Fruit fly (Drosophila melanogaster) whole organism, wandering third instar larva: ENCODE data around the gene GlcAT-P.

ENCODE experiments used
- Abd-B ChIP-seq: fragments of >200 bp; optimal IDR thresholded peaks from 2 replicates; lab custom pipeline; 2017; ENCODE audit warnings: missing biosample characterization, missing genetic modification characterization
- CG32264 ChIP-seq: fragments of 200-800 bp; sonication (Bioruptor generic); optimal IDR thresholded peaks from 2 replicates; lab custom pipeline; 2016; ENCODE audit warnings: missing biosample characterization, missing genetic modification characterization
- CG9705 ChIP-seq: fragments of 200-800 bp; sonication (Bioruptor generic); optimal IDR thresholded peaks from 2 replicates; lab custom pipeline; 2018; ENCODE audit warnings: missing biosample characterization, mild to moderate bottlenecking, missing genetic modification characterization
- CrebA ChIP-seq: fragments of 200-800 bp; sonication (Bioruptor generic); optimal IDR thresholded peaks from 2 replicates; lab custom pipeline; 2016; ENCODE audit warnings: missing biosample characterization, mild to moderate bottlenecking, missing genetic modification characterization, borderline replicate concordance
- Dfd ChIP-seq: fragments of >200 bp; optimal IDR thresholded peaks from 2 replicates; lab custom pipeline; 2017; ENCODE audit warnings: missing biosample characterization, missing genetic modification characterization
- Dif ChIP-seq: fragments of 200-275, 200-300 bp; sonication (Bioruptor generic); optimal IDR thresholded peaks from 2 replicates; lab custom pipeline; 2018; ENCODE audit warnings: missing biosample characterization, missing genetic modification characterization; ENCODE audit not compliant: partially characterized antibody
- GATAd ChIP-seq: sonication (Bioruptor generic); optimal IDR thresholded peaks from 2 replicates; lab custom pipeline; 2016; ENCODE audit warnings: missing biosample characterization, missing genetic modification characterization
- HLH106 ChIP-seq: fragments of 200-800 bp; optimal IDR thresholded peaks from 3 replicates; lab custom pipeline; 2019; ENCODE audit warnings: missing biosample characterization, mild to moderate bottlenecking, missing genetic modification characterization, moderate library complexity
- Hnf4 ChIP-seq: fragments of 200-800 bp; sonication (Bioruptor generic); optimal IDR thresholded peaks from 2 replicates; lab custom pipeline; 2016; ENCODE audit warnings: missing biosample characterization, mild to moderate bottlenecking, missing genetic modification characterization
- Hr83 ChIP-seq: fragments of 200-300 bp; sonication (Bioruptor generic); optimal IDR thresholded peaks from 2 replicates; lab custom pipeline; 2016; ENCODE audit warnings: missing biosample characterization, mild to moderate bottlenecking, missing genetic modification characterization, moderate library complexity; ENCODE audit not compliant: poor library complexity, severe bottlenecking
- Jra ChIP-seq: sonication (Bioruptor generic); optimal IDR thresholded peaks from 2 replicates; lab custom pipeline; 2016; ENCODE audit warnings: missing biosample characterization, missing genetic modification characterization
- Mio ChIP-seq: sonication (Bioruptor generic); optimal IDR thresholded peaks from 2 replicates; lab custom pipeline; 2016; ENCODE audit warnings: missing biosample characterization, missing genetic modification characterization
- Myc ChIP-seq: fragments of >200 bp; optimal IDR thresholded peaks from 2 replicates; lab custom pipeline; 2017
- N ChIP-seq: fragments of >200 bp; optimal IDR thresholded peaks from 2 replicates; lab custom pipeline; 2018; ENCODE audit warnings: missing biosample characterization, missing external identifiers, missing genetic modification characterization
- OdsH ChIP-seq: fragments of 200-800 bp; sonication (Bioruptor generic); optimal IDR thresholded peaks from 2 replicates; lab custom pipeline; 2016; ENCODE audit warnings: missing biosample characterization, mild to moderate bottlenecking, missing genetic modification characterization
- Rel ChIP-seq, 2 experiments: fragments of 200-800 bp; sonication (Bioruptor generic) in 1 of 2; optimal IDR thresholded peaks; 2 replicates in 1 of 2; 3 replicates in 1 of 2; lab custom pipeline; 2016 to 2019; ENCODE audit warnings: mild to moderate bottlenecking in 2 of 2, missing biosample characterization in 2 of 2, missing genetic modification characterization in 2 of 2, moderate library complexity in 1 of 2
- Sp1 ChIP-seq: fragments of 200-800 bp; sonication (Bioruptor generic); optimal IDR thresholded peaks from 3 replicates; lab custom pipeline; 2019; ENCODE audit warnings: missing biosample characterization, mild to moderate bottlenecking, missing genetic modification characterization, moderate library complexity
- Vsx2 ChIP-seq: fragments of 200-300, 225-300 bp; sonication (Bioruptor generic); optimal IDR thresholded peaks from 2 replicates; lab custom pipeline; 2018; ENCODE audit warnings: missing biosample characterization, missing genetic modification characterization; ENCODE audit not compliant: partially characterized antibody
- br ChIP-seq: fragments of 200-800 bp; sonication (Bioruptor generic); optimal IDR thresholded peaks from 2 replicates; lab custom pipeline; 2016; ENCODE audit warnings: missing biosample characterization, missing genetic modification characterization
- brk ChIP-seq: fragments of 200-800 bp; sonication (Bioruptor generic); optimal IDR thresholded peaks from 2 replicates; lab custom pipeline; 2016; ENCODE audit warnings: missing biosample characterization, mild to moderate bottlenecking, missing genetic modification characterization
- dl ChIP-seq, 2 experiments: fragments of 175-275, 200-275 bp in 1 of 2; fragments of 200-275 bp in 1 of 2; sonication (Bioruptor generic); optimal IDR thresholded peaks; lab custom pipeline; 2018; ENCODE audit warnings: mild to moderate bottlenecking in 2 of 2, missing biosample characterization in 2 of 2, missing genetic modification characterization in 2 of 2, moderate library complexity in 2 of 2; ENCODE audit not compliant: partially characterized antibody in 2 of 2, insufficient read depth in 1 of 2
- dmrt93B ChIP-seq: fragments of 200-800 bp; sonication (Bioruptor generic); optimal IDR thresholded peaks from 2 replicates; lab custom pipeline; 2018; ENCODE audit warnings: missing biosample characterization, mild to moderate bottlenecking, missing genetic modification characterization
- dsf ChIP-seq: sonication (Bioruptor generic); optimal IDR thresholded peaks from 2 replicates; lab custom pipeline; 2016; ENCODE audit warnings: missing biosample characterization, missing genetic modification characterization, borderline replicate concordance
- foxo ChIP-seq, 2 experiments: fragments of 200-800 bp; sonication (Bioruptor generic); optimal IDR thresholded peaks; 2 replicates in 1 of 2; 3 replicates in 1 of 2; lab custom pipeline; 2016 to 2017; ENCODE audit warnings: missing biosample characterization in 2 of 2, missing genetic modification characterization in 2 of 2
- fru ChIP-seq: fragments of 200-800 bp; sonication (Bioruptor generic); optimal IDR thresholded peaks from 3 replicates; lab custom pipeline; 2016; ENCODE audit warnings: missing biosample characterization, mild to moderate bottlenecking, missing genetic modification characterization
- h ChIP-seq: fragments of 200-800 bp; sonication (Bioruptor generic); optimal IDR thresholded peaks from 3 replicates; lab custom pipeline; 2016; ENCODE audit warnings: missing biosample characterization, mild to moderate bottlenecking, missing genetic modification characterization
- lola ChIP-seq: fragments of >200 bp; optimal IDR thresholded peaks from 2 replicates; lab custom pipeline; 2017; ENCODE audit warnings: missing biosample characterization, missing genetic modification characterization
- pan ChIP-seq: fragments of >200 bp; optimal IDR thresholded peaks from 2 replicates; lab custom pipeline; 2017
- psq ChIP-seq: fragments of 200-800 bp; sonication (Bioruptor generic); optimal IDR thresholded peaks from 3 replicates; lab custom pipeline; 2017; ENCODE audit warnings: missing biosample characterization, mild to moderate bottlenecking, missing genetic modification characterization, moderate library complexity
- rgr ChIP-seq: fragments of 200-800 bp; sonication (Bioruptor generic); optimal IDR thresholded peaks from 3 replicates; lab custom pipeline; 2016; ENCODE audit warnings: missing biosample characterization, mild to moderate bottlenecking, missing genetic modification characterization
- sage ChIP-seq: fragments of 200-800 bp; sonication (Bioruptor generic); optimal IDR thresholded peaks from 2 replicates; lab custom pipeline; 2016; ENCODE audit warnings: missing biosample characterization, mild to moderate bottlenecking, missing genetic modification characterization
- sv ChIP-seq: fragments of 200-800 bp; sonication (Bioruptor generic); optimal IDR thresholded peaks from 3 replicates; lab custom pipeline; 2016; ENCODE audit warnings: missing biosample characterization, missing genetic modification characterization
- tai ChIP-seq: sonication (Bioruptor generic); optimal IDR thresholded peaks from 2 replicates; lab custom pipeline; 2016; ENCODE audit warnings: missing biosample characterization, missing genetic modification characterization
- usp ChIP-seq: fragments of >200 bp; optimal IDR thresholded peaks from 2 replicates; lab custom pipeline; 2017; ENCODE audit warnings: missing biosample characterization, missing genetic modification characterization
- woc ChIP-seq: sonication (Bioruptor generic); optimal IDR thresholded peaks from 2 replicates; lab custom pipeline; 2016; ENCODE audit warnings: missing biosample characterization, mild to moderate bottlenecking, missing genetic modification characterization

The GlcAT-P gene

DNA sequence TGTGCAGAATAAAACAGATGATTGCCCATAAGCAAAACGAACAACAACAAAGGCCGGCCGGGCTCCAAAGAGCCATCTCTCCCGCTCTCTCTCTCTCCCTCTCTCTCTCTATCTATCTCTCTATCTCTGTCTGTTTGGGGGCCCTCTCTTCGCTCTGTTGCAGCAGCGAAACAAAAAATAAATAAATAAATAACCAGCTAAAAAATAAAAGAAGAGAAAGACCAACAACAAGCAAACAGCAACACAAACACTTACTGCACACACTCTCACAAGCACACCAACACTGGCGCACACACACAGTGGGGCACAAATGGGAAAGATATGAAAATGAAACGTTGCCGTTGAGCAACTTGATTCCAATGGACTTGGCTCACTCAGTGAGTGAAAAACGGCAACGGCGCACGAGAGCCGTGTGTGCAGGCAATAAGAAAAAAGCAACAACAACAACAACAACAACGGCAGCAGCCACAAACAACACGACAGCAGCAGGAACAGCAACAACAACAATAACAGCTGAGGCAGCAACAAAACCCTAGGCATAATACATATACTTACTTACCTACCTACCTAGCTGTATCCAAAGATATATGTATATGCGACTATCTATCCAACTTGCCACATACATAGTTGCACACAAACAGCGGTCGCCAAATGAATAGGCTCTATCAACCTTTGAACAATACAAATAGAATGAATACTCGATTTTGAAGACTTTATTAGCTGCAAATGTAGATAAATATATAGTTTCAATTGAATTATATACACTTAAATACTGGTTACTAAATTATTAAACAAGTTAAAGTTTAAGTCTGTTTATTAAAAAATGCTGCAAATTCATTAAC lies 48.9 kb upstream of the GlcAT-P start (continued):
- peak; percentile 72 for TF ChIP-seq Hr83 (GFP tag; lab: Kevin White, UChicago)
- peak; percentile 57 for TF ChIP-seq Jra (GFP tag; lab: Kevin White, UChicago)
- TF ChIP-seq sage (GFP tag; lab: Kevin White, UChicago) = peak; percentile 90

DNA sequence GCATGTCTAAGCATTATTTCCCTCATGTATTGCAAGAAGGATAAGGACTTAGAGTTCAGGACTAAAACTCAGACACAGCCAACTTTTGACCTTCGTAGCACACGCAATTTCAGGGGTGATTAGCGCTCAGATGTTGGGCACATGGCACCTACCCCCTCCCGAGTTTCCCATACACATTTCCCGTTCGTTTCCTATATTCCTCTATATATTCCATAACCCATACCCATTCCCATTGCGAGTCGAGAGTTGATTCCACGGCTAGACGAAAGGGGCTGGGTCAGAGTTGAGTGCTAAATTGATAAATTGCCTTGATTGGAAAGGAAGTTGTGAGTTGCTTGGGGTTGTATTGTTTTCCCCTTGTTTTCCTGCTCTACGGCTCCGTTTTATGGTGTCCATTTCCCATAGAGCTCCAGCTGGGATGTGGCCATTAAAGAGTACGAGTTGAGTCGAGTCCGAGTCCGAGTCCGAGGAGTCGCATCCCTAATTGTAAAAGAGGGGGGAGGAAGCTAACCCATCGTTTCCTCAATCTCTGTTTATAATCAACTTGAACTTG lies 46.8 kb upstream of the GlcAT-P start:
- TF ChIP-seq h (GFP tag; lab: Kevin White, UChicago) (no peak), CrebA (no peak), dmrt93B (GFP tag; lab: Kevin White, UChicago) (no peak), GATAd (GFP tag; lab: Kevin White, UChicago) (no peak), Abd-B (GFP tag; lab: Kevin White, UChicago) (no peak), usp (GFP tag; lab: Kevin White, UChicago) (no peak), rgr (GFP tag; lab: Kevin White, UChicago) (no peak), Myc (lab: Kevin White, UChicago) (no peak), HLH106 (tag; lab: Kevin White, UChicago) (no peak), br (GFP tag; lab: Kevin White, UChicago) (no peak)

DNA sequence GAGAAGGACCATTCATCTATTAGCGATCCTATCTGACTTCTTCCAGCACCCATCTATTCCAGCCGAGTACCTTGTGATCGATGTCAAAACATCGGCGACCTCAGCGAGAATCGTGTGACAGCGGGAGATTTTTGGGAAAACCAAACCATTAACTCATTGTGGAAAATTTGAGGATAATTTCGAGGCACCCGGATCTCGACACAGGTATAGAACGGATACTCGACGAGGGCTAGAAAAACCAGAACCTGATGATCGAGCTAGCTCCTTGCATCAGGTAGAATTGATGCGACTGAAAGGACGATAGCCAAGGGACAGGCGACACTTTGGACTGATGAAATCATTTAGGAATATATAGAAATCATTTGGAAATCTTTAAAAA lies 45.9 kb upstream of the GlcAT-P start:
- no peak for TF ChIP-seq OdsH
- no peak for TF ChIP-seq usp (GFP tag; lab: Kevin White, UChicago)
- TF ChIP-seq foxo (GFP tag; optimal IDR thresholded peaks at IDR 0.05; lab: Kevin White, UChicago) = no peak
- TF ChIP-seq CrebA = no peak
- TF ChIP-seq br (GFP tag; lab: Kevin White, UChicago) = no peak
- TF ChIP-seq Rel (GFP tag; optimal IDR thresholded peaks at IDR 0.05; lab: Kevin White, UChicago) = no peak
- no peak for TF ChIP-seq Rel (tag; optimal IDR thresholded peaks at IDR 0.05; lab: Kevin White, UChicago)
- no peak for TF ChIP-seq psq (GFP tag; lab: Kevin White, UChicago)
- TF ChIP-seq Vsx2 (GFP tag; lab: Kevin White, UChicago) = no peak
- no peak for TF ChIP-seq fru
- TF ChIP-seq Jra (GFP tag; lab: Kevin White, UChicago) = no peak
- no peak for TF ChIP-seq Dif (GFP tag; lab: Kevin White, UChicago)
- TF ChIP-seq sage (GFP tag; lab: Kevin White, UChicago) = no peak
- TF ChIP-seq Dfd (GFP tag; lab: Kevin White, UChicago) = no peak
- no peak for TF ChIP-seq Mio
- no peak for TF ChIP-seq pan
- no peak for TF ChIP-seq CG9705
- TF ChIP-seq GATAd (GFP tag; lab: Kevin White, UChicago) = no peak

DNA sequence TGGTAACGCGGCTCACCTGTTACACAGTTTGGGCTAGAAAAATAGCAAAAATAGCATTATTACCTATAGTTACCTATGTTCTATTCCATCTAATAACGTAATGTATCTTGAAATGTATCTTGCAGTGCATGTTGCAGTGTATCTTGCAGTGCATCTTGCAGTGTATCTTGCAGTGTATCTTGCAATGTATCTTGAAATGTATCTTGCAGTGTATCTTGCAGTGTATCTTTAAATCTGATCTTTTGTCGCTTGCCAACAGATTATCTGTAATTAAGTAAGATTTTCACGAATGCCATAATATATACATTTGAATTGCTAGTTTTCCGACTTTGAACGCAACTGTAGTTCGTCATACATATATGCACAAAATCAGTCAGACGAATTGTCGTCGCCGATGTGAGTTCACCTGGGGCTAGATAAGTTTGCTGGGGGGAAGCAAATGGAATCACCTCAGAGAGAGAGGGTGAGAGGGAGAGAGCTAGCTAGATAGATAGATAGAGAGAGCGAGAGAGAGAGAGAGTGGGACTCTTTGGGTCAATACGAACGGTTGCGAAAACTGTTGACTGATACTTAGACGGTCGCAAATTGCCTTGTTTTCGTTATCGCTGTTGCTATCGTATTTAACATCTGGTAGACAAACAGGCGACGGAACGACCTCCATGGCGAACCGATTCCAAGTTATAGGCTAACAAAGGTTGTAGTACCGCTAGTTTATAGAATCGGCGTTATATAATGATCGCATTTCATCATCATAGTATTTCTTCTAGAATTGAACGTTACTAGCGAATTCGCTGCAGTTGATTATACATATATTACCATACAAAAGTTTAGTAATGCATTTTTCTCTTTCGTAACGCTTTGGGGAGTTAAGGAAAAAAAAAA lies 45.3 kb upstream of the GlcAT-P start:
- TF ChIP-seq dmrt93B (GFP tag; lab: Kevin White, UChicago) (no peak), dl (GFP tag; optimal IDR thresholded peaks at IDR 0.05; lab: Kevin White, UChicago; ENCODE audit: insufficient read depth in 1 of 2, partially characterized antibody in 2 of 2) (peak in 1 of 2 experiments; percentile 33), Vsx2 (GFP tag; lab: Kevin White, UChicago) (peak; percentile 20), br (GFP tag; lab: Kevin White, UChicago) (peak; percentile 39), Sp1 (GFP tag; lab: Kevin White, UChicago) (no peak), Dif (GFP tag; lab: Kevin White, UChicago) (peak; percentile 33), CG32264 (GFP tag; lab: Kevin White, UChicago) (no peak), woc (GFP tag; lab: Kevin White, UChicago) (no peak), Myc (lab: Kevin White, UChicago) (no peak), Dfd (GFP tag; lab: Kevin White, UChicago) (no peak), brk (GFP tag; lab: Kevin White, UChicago) (no peak), fru (no peak), OdsH (no peak), foxo (GFP tag; optimal IDR thresholded peaks at IDR 0.05; lab: Kevin White, UChicago) (peak in 1 of 2 experiments; percentile 10), psq (GFP tag; lab: Kevin White, UChicago) (no peak), rgr (GFP tag; lab: Kevin White, UChicago) (no peak), lola (no peak), dsf (GFP tag; lab: Kevin White, UChicago) (no peak), Hnf4 (GFP tag; lab: Kevin White, UChicago) (no peak), Abd-B (GFP tag; lab: Kevin White, UChicago) (no peak), h (GFP tag; lab: Kevin White, UChicago) (no peak), N (GFP tag; lab: Kevin White, UChicago) (no peak), CrebA (no peak), tai (GFP tag; lab: Kevin White, UChicago) (peak; percentile 44), sage (GFP tag; lab: Kevin White, UChicago) (no peak), sv (GFP tag; lab: Kevin White, UChicago) (no peak)
